Worm (Caenorhabditis elegans): ENCODE data around the gene clpr-2.
"Not testable (repeated sequence)": the region's sequence is repeated elsewhere in the genome, so short reads cannot be mapped to it uniquely, and the experiment has no call there.

clpr-2 gene

ce11 chrII:1256742-1257141 lies 2.0 kb upstream of the clpr-2 start:
- TF ChIP-seq unc-62 (GFP tag; optimal IDR thresholded peaks at IDR 0.05) = no peak

ce11 chrII:1266790-1267189 lies 8.1 kb downstream of the clpr-2 start, which contains the start of gene oac-30:
Gene oac-30, minus strand, starts transcription at chrII:1266890.
- no peak for TF ChIP-seq unc-62 (GFP tag; optimal IDR thresholded peaks at IDR 0.05)

- no peak for TF ChIP-seq unc-62 (GFP tag; optimal IDR thresholded peaks at IDR 0.05)
Observed at ce11 chrII:1271814-1272213, 13.1 kb downstream of the clpr-2 start, which contains the start of gene srw-66. Gene srw-66, minus strand, starts transcription at chrII:1271914.

- no peak for TF ChIP-seq unc-62 (GFP tag; optimal IDR thresholded peaks at IDR 0.05)
Observed at ce11 chrII:1275439-1275838, 16.7 kb downstream of the clpr-2 start, which contains the start of gene Y57G7A.5. Gene Y57G7A.5, minus strand, starts transcription at chrII:1275539.

- TF ChIP-seq unc-62 (GFP tag; optimal IDR thresholded peaks at IDR 0.05) = no peak
Observed at ce11 chrII:1276778-1277177, 18.0 kb downstream of the clpr-2 start, which contains the start of gene Y57G7A.11. Gene Y57G7A.11, minus strand, starts transcription at chrII:1276878.

- not testable (repeated sequence) for TF ChIP-seq unc-62 (GFP tag; optimal IDR thresholded peaks at IDR 0.05)
Observed at ce11 chrII:1278350-1278749, 19.6 kb downstream of the clpr-2 start, which contains the start of gene srz-63. Gene srz-63, plus strand, starts transcription at chrII:1278650.

ce11 chrII:1284985-1285384 lies 26.3 kb downstream of the clpr-2 start:
- TF ChIP-seq unc-62 (GFP tag; optimal IDR thresholded peaks at IDR 0.05) = no peak

ce11 chrII:1285514-1285913 lies 26.8 kb downstream of the clpr-2 start, which contains the start of the genes Y57G7A.6 and Y57G7A.3:
Gene Y57G7A.6, minus strand, starts transcription at chrII:1285614.
Gene Y57G7A.3, plus strand, starts transcription at chrII:1285782.
- TF ChIP-seq unc-62 (GFP tag; optimal IDR thresholded peaks at IDR 0.05) = no peak

- TF ChIP-seq unc-62 (GFP tag; optimal IDR thresholded peaks at IDR 0.05) = no peak
Observed at ce11 chrII:1293157-1293556, 34.4 kb downstream of the clpr-2 start, which contains the start of gene srz-64. Gene srz-64, minus strand, starts transcription at chrII:1293257.

- TF ChIP-seq unc-62 (GFP tag; optimal IDR thresholded peaks at IDR 0.05) = no peak
Observed at ce11 chrII:1295776-1296175, 37.0 kb downstream of the clpr-2 start, which contains the start of gene Y57G7A.2. Gene Y57G7A.2, plus strand, starts transcription at chrII:1296076.

- no peak for TF ChIP-seq unc-62 (GFP tag; optimal IDR thresholded peaks at IDR 0.05)
Observed at ce11 chrII:1297044-1297696, 38.4 kb downstream of the clpr-2 start.

ce11 chrII:1297697-1298093 lies 39.0 kb downstream of the clpr-2 start:
- TF ChIP-seq unc-62 (GFP tag; optimal IDR thresholded peaks at IDR 0.05) = no peak

- TF ChIP-seq unc-62 (GFP tag; optimal IDR thresholded peaks at IDR 0.05) = no peak
Observed at ce11 chrII:1298169-1298568, 39.4 kb downstream of the clpr-2 start, which contains the start of gene Y57G7A.1. Gene Y57G7A.1, plus strand, starts transcription at chrII:1298469.

ce11 chrII:1301554-1301953 lies 42.8 kb downstream of the clpr-2 start, which contains the start of gene glb-31:
Gene glb-31, minus strand, starts transcription at chrII:1301654.
- no peak for TF ChIP-seq unc-62 (GFP tag; optimal IDR thresholded peaks at IDR 0.05)

- TF ChIP-seq unc-62 (GFP tag; optimal IDR thresholded peaks at IDR 0.05) = no peak
Observed at ce11 chrII:1306036-1306435, 47.3 kb downstream of the clpr-2 start, which contains the start of gene emc-2. Gene emc-2, minus strand, starts transcription at chrII:1306136.

- TF ChIP-seq unc-62 (GFP tag; optimal IDR thresholded peaks at IDR 0.05) = no peak
Observed at ce11 chrII:1306550-1306949, 47.8 kb downstream of the clpr-2 start.

ce11 chrII:1309892-1310516 lies 51.3 kb downstream of the clpr-2 start, which contains the start of the genes alh-6 and fcho-1:
Gene alh-6, minus strand, starts transcription at chrII:1310133.
Gene fcho-1, plus strand, starts transcription at chrII:1310515.
- TF ChIP-seq unc-62 (GFP tag; optimal IDR thresholded peaks at IDR 0.05) = no peak
